Worm (Caenorhabditis elegans) whole organism, young adult: ENCODE results near the gene madf-9.

Source experiments
- nhr-179 ChIP-seq: sonication (generic microtip); optimal IDR thresholded peaks from 2 replicates; lab custom pipeline; 2016; ENCODE audit warnings: mild to moderate bottlenecking, missing genetic modification characterization, missing compliant biosample characterization
- rpc-1 ChIP-seq, 2 experiments: fragments of 150-350 bp in 1 of 2; sonication (generic microtip) in 1 of 2; optimal IDR thresholded peaks; 2 replicates each; lab custom pipeline; 2014 to 2018; ENCODE audit warnings: missing biosample characterization in 1 of 2, missing genetic modification characterization in 1 of 2, missing genetic modification reagents in 1 of 2, missing genotype in 1 of 2
- tbp1 ChIP-seq: fragments of 200-800 bp; sonication (Bioruptor generic); optimal IDR thresholded peaks from 2 replicates; lab custom pipeline; 2018; ENCODE audit warnings: mild to moderate bottlenecking, missing genetic modification characterization, missing compliant biosample characterization
- unc-130 ChIP-seq: sonication (generic microtip); optimal IDR thresholded peaks from 2 replicates; lab custom pipeline; 2016; ENCODE audit warnings: missing genetic modification reagents, missing genetic modification characterization, missing compliant biosample characterization
- unc-62 ChIP-seq: fragments of 150-350 bp; optimal IDR thresholded peaks from 2 replicates; lab custom pipeline; 2014; ENCODE audit warnings: missing biosample characterization, missing genetic modification reagents, missing genetic modification characterization

DNA sequence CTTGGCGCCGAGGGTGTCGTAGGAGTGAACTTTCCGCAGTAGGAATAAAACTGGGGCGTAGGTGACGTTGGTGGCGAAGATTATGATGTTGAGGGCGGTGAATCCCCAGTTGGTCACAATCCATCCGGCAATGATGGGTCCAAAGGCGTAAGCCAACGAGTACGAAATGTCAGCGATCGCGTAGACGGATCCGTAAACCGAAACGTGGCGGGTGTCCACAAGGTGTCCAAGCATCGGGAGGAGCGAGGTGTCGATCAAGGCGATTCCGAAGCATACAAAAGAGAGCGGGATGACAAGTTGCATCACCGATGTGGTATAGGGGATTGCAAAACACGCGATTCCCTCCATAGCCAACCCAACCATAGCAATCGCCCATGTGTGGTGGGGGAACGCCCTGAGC, 18.2 kb upstream of the madf-9 start:
- TF ChIP-seq nhr-179 (no peak), unc-62 (GFP tag; lab: Kevin White, UChicago) (no peak), rpc-1 (optimal IDR thresholded peaks at IDR 0.05; lab: Kevin White, UChicago) (no peak), rpc-1 (tag; optimal IDR thresholded peaks at IDR 0.05; lab: Kevin White, UChicago) (no peak), tbp1 (GFP tag; lab: Kevin White, UChicago) (no peak), unc-130 (GFP tag; lab: Kevin White, UChicago) (no peak)
